Worm (Caenorhabditis elegans) whole organism, late embryonic: ENCODE results near the gene hlh-33.

Experiments
- ceh-34 ChIP-seq: sonication (generic microtip); optimal IDR thresholded peaks from 2 replicates; lab custom pipeline; 2016; ENCODE audit warnings: mild to moderate bottlenecking, missing genetic modification characterization, missing compliant biosample characterization
- nhr-11 ChIP-seq: fragments of 150-350 bp; optimal IDR thresholded peaks from 2 replicates; lab custom pipeline; 2014; ENCODE audit warnings: missing biosample characterization, missing genetic modification characterization
- tbx-2 ChIP-seq: sonication (generic microtip); optimal IDR thresholded peaks from 2 replicates; lab custom pipeline; 2016; ENCODE audit warnings: missing genetic modification characterization, missing compliant biosample characterization
- unc-3 ChIP-seq, 2 experiments: fragments of 200-800 bp in 1 of 2; sonication (Bioruptor generic) in 1 of 2; sonication (generic microtip) in 1 of 2; conservative IDR thresholded peaks in 1 of 2; optimal IDR thresholded peaks in 1 of 2; 2 replicates each; pipeline versions ENCODE4 v1.3.6 to Lab custom; 2016 to 2022; ENCODE audit warnings: missing compliant biosample characterization in 2 of 2, missing genetic modification characterization in 2 of 2, missing genetic modification reagents in 1 of 2
- unc-86 ChIP-seq: sonication (generic microtip); optimal IDR thresholded peaks from 2 replicates; lab custom pipeline; 2016; ENCODE audit warnings: missing genetic modification characterization, missing compliant biosample characterization

DNA sequence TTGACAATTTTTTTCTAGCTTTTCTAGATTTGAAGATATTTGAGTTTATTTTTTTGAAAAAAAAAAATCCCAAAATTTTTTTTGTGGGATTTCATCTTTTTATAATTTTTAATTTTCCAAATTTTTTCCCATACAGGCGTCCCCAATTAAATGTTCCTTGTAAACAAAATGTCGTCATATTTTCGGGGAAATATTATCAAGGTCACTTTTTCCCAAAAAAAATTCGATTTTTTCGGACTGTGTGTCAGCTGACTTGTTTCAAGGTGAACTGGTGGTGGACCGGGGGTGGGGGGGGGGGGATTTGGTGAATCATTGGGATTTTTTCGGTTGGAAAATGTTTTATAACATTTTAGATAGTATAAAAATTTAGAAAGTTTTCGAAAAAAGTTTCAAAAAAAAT, 1.5 kb downstream of the hlh-33 start:
- TF ChIP-seq unc-3 (GFP tag; conservative IDR thresholded peaks at IDR 0.05; lab: Robert Waterston, UW) = no peak
- TF ChIP-seq unc-3 (tag; optimal IDR thresholded peaks at IDR 0.05; lab: Kevin White, UChicago) = no peak
- TF ChIP-seq unc-86 = no peak
- TF ChIP-seq nhr-11 (tag; lab: Kevin White, UChicago) = no peak
- no peak for TF ChIP-seq tbx-2 (tag; lab: Kevin White, UChicago)
- no peak for TF ChIP-seq ceh-34 (tag; lab: Kevin White, UChicago)
